Fruit fly (Drosophila melanogaster): ENCODE measurements around the gene eIF3i.

Gene eIF3i

DNA sequence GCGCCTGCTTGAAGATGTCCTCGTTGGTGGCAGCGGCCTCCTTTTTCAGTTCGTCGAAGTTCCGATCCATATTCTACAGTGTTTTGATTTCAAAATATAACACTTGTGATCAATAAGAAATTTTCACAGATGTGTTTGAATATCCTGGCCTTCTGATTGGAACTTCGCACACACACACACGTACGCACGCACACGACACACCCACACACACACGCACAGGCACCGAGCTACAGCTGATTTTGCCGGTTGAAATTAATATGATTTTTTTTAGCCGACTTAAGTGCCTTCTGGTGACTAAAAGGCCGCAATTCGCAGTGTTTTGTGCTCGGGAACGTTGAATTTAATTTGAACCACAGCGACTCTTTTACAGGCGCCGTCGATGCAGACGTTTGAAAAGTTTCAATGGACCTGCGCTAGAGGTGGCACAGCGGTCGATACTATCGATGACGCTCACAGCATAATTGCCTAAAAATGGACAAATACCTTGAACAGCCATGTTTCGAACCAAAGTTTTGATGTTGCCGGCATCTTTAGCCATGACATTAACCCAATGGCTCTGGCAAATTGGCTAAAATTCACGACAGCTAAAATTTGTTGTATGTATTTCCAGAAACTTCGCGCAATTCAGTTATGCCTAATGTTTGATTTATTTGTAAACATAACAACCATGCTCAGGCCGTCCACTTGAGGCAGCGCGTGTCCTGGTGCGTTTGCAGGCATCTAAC is 41.9 kb upstream of the eIF3i start, which contains the start of gene Rtnl1 (continued):
- TF ChIP-seq Hr38 (GFP tag; optimal IDR thresholded peaks at IDR 0.05) (no peak), CG3032 (tag; optimal IDR thresholded peaks at IDR 0.05) (peak; percentile 17), Hr4 (GFP tag; optimal IDR thresholded peaks at IDR 0.05) (no peak), fd59A (GFP tag; optimal IDR thresholded peaks at IDR 0.05) (no peak), Ets96B (tag; optimal IDR thresholded peaks at IDR 0.05) (no peak), CG1621 (tag; optimal IDR thresholded peaks at IDR 0.05) (peak; percentile 2), fd85E (GFP tag; optimal IDR thresholded peaks at IDR 0.05) (no peak), Sox102F (GFP tag; optimal IDR thresholded peaks at IDR 0.05) (no peak), ss (GFP tag; optimal IDR thresholded peaks at IDR 0.05) (peak in 1 of 2 experiments; percentile 42), Eip75B (GFP tag; optimal IDR thresholded peaks at IDR 0.05) (no peak), CG9139 (GFP tag; optimal IDR thresholded peaks at IDR 0.05) (no peak), fkh (GFP tag; optimal IDR thresholded peaks at IDR 0.05) (no peak), Ets21C (GFP tag; optimal IDR thresholded peaks at IDR 0.05) (no peak), CG11294 (GFP tag; IDR thresholded peaks at IDR 0.05) (no peak), lz (GFP tag; optimal IDR thresholded peaks at IDR 0.05) (peak; percentile 35), vri (GFP tag; optimal IDR thresholded peaks at IDR 0.05) (peak; percentile 30), Smox (GFP tag; optimal IDR thresholded peaks at IDR 0.05) (no peak), spab (GFP tag; optimal IDR thresholded peaks at IDR 0.05) (no peak), CG10631 (GFP tag; optimal IDR thresholded peaks at IDR 0.05) (no peak), net (GFP tag; optimal IDR thresholded peaks at IDR 0.05) (no peak), CG8632 (GFP tag; optimal IDR thresholded peaks at IDR 0.05) (no peak), CG4318 (GFP tag; optimal IDR thresholded peaks at IDR 0.05) (no peak), CG11902 (GFP tag; optimal IDR thresholded peaks at IDR 0.05) (no peak), Hr39 (GFP tag; optimal IDR thresholded peaks at IDR 0.05) (no peak), salr (GFP tag; optimal IDR thresholded peaks at IDR 0.05) (no peak), CG34406 (GFP tag; optimal IDR thresholded peaks at IDR 0.05) (no peak), CG11762 (GFP tag; optimal IDR thresholded peaks at IDR 0.05; ENCODE audit: insufficient read depth) (no peak), CG32006 (GFP tag; optimal IDR thresholded peaks at IDR 0.05) (no peak), OdsH (GFP tag; optimal IDR thresholded peaks at IDR 0.05) (no peak)

DNA sequence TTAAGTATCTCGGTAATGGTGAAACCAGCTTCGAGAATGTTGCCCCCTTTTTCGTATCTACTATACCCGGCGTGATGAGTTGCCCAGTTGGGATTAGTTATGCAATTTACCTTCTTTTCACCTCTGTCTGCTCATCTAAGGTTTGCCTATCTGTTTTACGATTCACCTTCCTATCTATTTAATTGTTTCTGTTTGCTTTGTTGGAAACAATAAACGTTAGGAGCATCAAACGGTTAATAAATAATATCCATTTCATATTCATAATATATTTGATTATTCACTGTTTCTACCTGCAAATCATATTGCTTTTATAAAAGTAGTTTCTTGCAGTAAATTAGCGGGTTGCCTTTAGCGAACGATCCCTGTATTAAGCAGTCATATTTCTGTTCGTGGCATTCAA is 39.7 kb upstream of the eIF3i start:
- TF ChIP-seq CG15336 (GFP tag; IDR thresholded peaks at IDR 0.05) (0 out of 2 replicates have a peak, but pooled peaks have one; percentile 15), pdm3 (GFP tag; optimal IDR thresholded peaks at IDR 0.05) (peak; percentile 24), achi (GFP tag; optimal IDR thresholded peaks at IDR 0.05) (no peak), CG16779 (tag; optimal IDR thresholded peaks at IDR 0.05) (no peak), Smox (GFP tag; optimal IDR thresholded peaks at IDR 0.05) (no peak), Eip78C (GFP tag) (peak; percentile 69), CG11294 (GFP tag; IDR thresholded peaks at IDR 0.05) (no peak), Eip75B (GFP tag; optimal IDR thresholded peaks at IDR 0.05) (no peak), CG6163 (GFP tag; IDR thresholded peaks at IDR 0.05) (peak; percentile 20; the same call in 1 of the 3 replicates), fkh (GFP tag; optimal IDR thresholded peaks at IDR 0.05) (peak; percentile 8), CG32006 (GFP tag; optimal IDR thresholded peaks at IDR 0.05) (peak; percentile 7), CG7368 (GFP tag; optimal IDR thresholded peaks at IDR 0.05) (no peak), Hr39 (GFP tag; optimal IDR thresholded peaks at IDR 0.05) (no peak), dac (GFP tag; optimal IDR thresholded peaks at IDR 0.05) (no peak), eg (GFP tag; IDR thresholded peaks at IDR 0.05) (0 out of 3 replicates have a peak, but pooled peaks have one; percentile 11), CG4318 (GFP tag; optimal IDR thresholded peaks at IDR 0.05) (no peak), CG6792 (GFP tag; optimal IDR thresholded peaks at IDR 0.05) (no peak), CG11902 (GFP tag; optimal IDR thresholded peaks at IDR 0.05) (no peak), Ets21C (GFP tag; optimal IDR thresholded peaks at IDR 0.05) (no peak), vri (GFP tag; optimal IDR thresholded peaks at IDR 0.05) (peak; percentile 52), fd59A (GFP tag; optimal IDR thresholded peaks at IDR 0.05) (no peak), OdsH (GFP tag; optimal IDR thresholded peaks at IDR 0.05) (peak; percentile 9), CG11762 (GFP tag; optimal IDR thresholded peaks at IDR 0.05; ENCODE audit: insufficient read depth) (no peak), dsx (GFP tag; optimal IDR thresholded peaks at IDR 0.05; ENCODE audit: poor library complexity, severe bottlenecking) (no peak), topi (GFP tag; optimal IDR thresholded peaks at IDR 0.05) (no peak), Hr4 (GFP tag; optimal IDR thresholded peaks at IDR 0.05) (no peak), CG3919 (GFP tag; optimal IDR thresholded peaks at IDR 0.05) (peak; percentile 16), salr (GFP tag; optimal IDR thresholded peaks at IDR 0.05) (no peak), CG8119 (GFP tag; IDR thresholded peaks at IDR 0.05) (no peak), esn (GFP tag; optimal IDR thresholded peaks at IDR 0.05) (peak; percentile 9)
